Worm (Caenorhabditis elegans) whole organism, mixed stage, embryonic: ENCODE results near the gene srsx-9.

ENCODE experiments used
- M03D4.4 ChIP-seq: sonication (generic microtip); optimal IDR thresholded peaks from 2 replicates; lab custom pipeline; 2017; ENCODE audit warnings: mild to moderate bottlenecking, missing genetic modification characterization, missing compliant biosample characterization
- bed-3 ChIP-seq: fragments of 200-800 bp; sonication (Bioruptor generic); optimal IDR thresholded peaks from 3 replicates; lab custom pipeline; 2018; ENCODE audit warnings: mild to moderate bottlenecking, missing genetic modification characterization, moderate library complexity, missing compliant biosample characterization
- blmp-1 ChIP-seq: fragments of 150-350 bp; optimal IDR thresholded peaks from 2 replicates; lab custom pipeline; 2014; ENCODE audit warnings: missing biosample characterization, missing genetic modification characterization
- ceh-83 ChIP-seq: fragments of 200-800 bp; sonication (Bioruptor generic); optimal IDR thresholded peaks from 2 replicates; lab custom pipeline; 2018; ENCODE audit warnings: mild to moderate bottlenecking, missing genetic modification characterization, missing compliant biosample characterization
- cnd-1 ChIP-seq: fragments of 200-800 bp; sonication (Bioruptor generic); optimal IDR thresholded peaks from 2 replicates; lab custom pipeline; 2018; ENCODE audit warnings: mild to moderate bottlenecking, missing genetic modification characterization, missing compliant biosample characterization
- drap-1 ChIP-seq: fragments of 200-800 bp; sonication (Bioruptor generic); optimal IDR thresholded peaks from 3 replicates; lab custom pipeline; 2018; ENCODE audit warnings: mild to moderate bottlenecking, missing genetic modification characterization, missing compliant biosample characterization
- flh-1 ChIP-seq: fragments of 200-800 bp; sonication (Bioruptor generic); optimal IDR thresholded peaks from 2 replicates; lab custom pipeline; 2018; ENCODE audit warnings: mild to moderate bottlenecking, missing genetic modification characterization, moderate library complexity, missing compliant biosample characterization
- ham-2 ChIP-seq: fragments of 200-800 bp; sonication (Bioruptor generic); optimal IDR thresholded peaks from 2 replicates; lab custom pipeline; 2018; ENCODE audit warnings: mild to moderate bottlenecking, missing genetic modification characterization, missing compliant biosample characterization
- lin-13 ChIP-seq: fragments of 150-350 bp; optimal IDR thresholded peaks from 2 replicates; lab custom pipeline; 2014; ENCODE audit warnings: missing biosample characterization, missing genetic modification characterization
- lin-32 ChIP-seq: fragments of 200-800 bp; sonication (Bioruptor generic); optimal IDR thresholded peaks from 2 replicates; lab custom pipeline; 2018; ENCODE audit warnings: mild to moderate bottlenecking, missing genetic modification characterization, missing compliant biosample characterization
- mab-5 ChIP-seq: fragments of 150-350 bp; optimal IDR thresholded peaks from 2 replicates; lab custom pipeline; 2014; ENCODE audit warnings: missing biosample characterization, missing genetic modification characterization
- mep-1 ChIP-seq: fragments of 150-350 bp; optimal IDR thresholded peaks from 2 replicates; lab custom pipeline; 2017; ENCODE audit warnings: missing biosample characterization, missing genetic modification reagents, missing genetic modification characterization, inconsistent platforms
- mls-2 ChIP-seq: sonication (generic microtip); optimal IDR thresholded peaks from 2 replicates; lab custom pipeline; 2016; ENCODE audit warnings: mild to moderate bottlenecking, missing genetic modification characterization, moderate library complexity, missing compliant biosample characterization
- nhr-12 ChIP-seq: fragments of 150-350 bp; optimal IDR thresholded peaks from 2 replicates; lab custom pipeline; 2014; ENCODE audit warnings: missing biosample characterization, missing genetic modification characterization
- nhr-237 ChIP-seq: fragments of 150-350 bp; optimal IDR thresholded peaks from 2 replicates; lab custom pipeline; 2014; ENCODE audit warnings: missing biosample characterization, missing genetic modification characterization
- nhr-76 ChIP-seq: sonication (generic microtip); optimal IDR thresholded peaks from 2 replicates; lab custom pipeline; 2017; ENCODE audit warnings: missing biosample characterization, missing genetic modification characterization
- pha-4 ChIP-seq: fragments of 150-350 bp; optimal IDR thresholded peaks from 2 replicates; lab custom pipeline; 2018; ENCODE audit warnings: missing biosample characterization, missing genetic modification reagents, missing genetic modification characterization
- tbx-8 ChIP-seq: fragments of 200-800 bp; sonication (Bioruptor generic); optimal IDR thresholded peaks from 2 replicates; lab custom pipeline; 2018; ENCODE audit warnings: mild to moderate bottlenecking, missing genetic modification characterization, moderate library complexity, missing compliant biosample characterization
- unc-120 ChIP-seq: sonication (generic microtip); optimal IDR thresholded peaks from 2 replicates; lab custom pipeline; 2017; ENCODE audit warnings: missing genetic modification characterization, missing compliant biosample characterization; ENCODE audit not compliant: poor library complexity, severe bottlenecking
- zip-8 ChIP-seq: fragments of 150-350 bp; optimal IDR thresholded peaks from 2 replicates; lab custom pipeline; 2014; ENCODE audit warnings: missing biosample characterization, missing genetic modification characterization

srsx-9 gene

ce11 chrV:4922024-4922423, 50.8 kb downstream of the srsx-9 start, which contains the start of gene srh-22:
srh-22 (plus strand) TSS chrV:4922324.
- TF ChIP-seq nhr-12 (tag; lab: Kevin White, UChicago): no peak
- no peak for TF ChIP-seq bed-3 (GFP tag; lab: Kevin White, UChicago)
- TF ChIP-seq mep-1 (tag; lab: Kevin White, UChicago): no peak
- TF ChIP-seq unc-120 (tag; lab: Kevin White, UChicago): no peak
- no peak for TF ChIP-seq nhr-237
- no peak for TF ChIP-seq blmp-1 (tag; lab: Kevin White, UChicago)
- no peak for TF ChIP-seq M03D4.4
- TF ChIP-seq drap-1 (GFP tag; lab: Kevin White, UChicago): no peak
- no peak for TF ChIP-seq lin-13 (tag; lab: Kevin White, UChicago)
- no peak for TF ChIP-seq mab-5 (tag; lab: Kevin White, UChicago)
- no peak for TF ChIP-seq flh-1
- TF ChIP-seq nhr-76 (tag; lab: Kevin White, UChicago): no peak
- TF ChIP-seq ceh-83: no peak
- TF ChIP-seq tbx-8: no peak
- no peak for TF ChIP-seq ham-2 (GFP tag; lab: Kevin White, UChicago)
- TF ChIP-seq cnd-1 (tag; lab: Kevin White, UChicago): no peak
- TF ChIP-seq lin-32 (GFP tag; lab: Kevin White, UChicago): no peak
- no peak for TF ChIP-seq mls-2 (tag; lab: Kevin White, UChicago)
- TF ChIP-seq pha-4 (tag; lab: Kevin White, UChicago): no peak
- no peak for TF ChIP-seq zip-8
